Fruit fly (Drosophila melanogaster) whole organism, embryonic: ENCODE results near the gene CG17118.

Source experiments
- CG12155 ChIP-seq: fragments of 200-800 bp; sonication (Bioruptor generic); optimal IDR thresholded peaks from 3 replicates; lab custom pipeline; 2016; ENCODE audit warnings: missing biosample characterization, missing genetic modification characterization
- CG13624 ChIP-seq: fragments of 200-800 bp; sonication (Bioruptor generic); optimal IDR thresholded peaks from 2 replicates; lab custom pipeline; 2016; ENCODE audit warnings: missing biosample characterization, missing genetic modification characterization
- CG15601 ChIP-seq: fragments of 200-800 bp; sonication (Bioruptor generic); optimal IDR thresholded peaks from 3 replicates; lab custom pipeline; 2019; ENCODE audit warnings: missing biosample characterization, mild to moderate bottlenecking, missing genetic modification characterization, moderate library complexity
- CG17186 ChIP-seq: fragments of 200-800 bp; sonication (Bioruptor generic); optimal IDR thresholded peaks from 3 replicates; lab custom pipeline; 2017; ENCODE audit warnings: missing biosample characterization, missing genetic modification reagents, missing genetic modification characterization
- CG1792 ChIP-seq: fragments of 200-800 bp; sonication (Bioruptor generic); optimal IDR thresholded peaks from 2 replicates; lab custom pipeline; 2016; ENCODE audit warnings: missing biosample characterization, missing genetic modification characterization
- CG2129 ChIP-seq: fragments of 200-800 bp; sonication (Bioruptor generic); IDR thresholded peaks from 2 replicates; pipeline ENCODE4 v1.3.6; 2022; ENCODE audit warnings: missing biosample characterization, missing genetic modification characterization; ENCODE audit not compliant: partially characterized antibody
- CG2712 ChIP-seq: fragments of 200-800 bp; optimal IDR thresholded peaks from 3 replicates; lab custom pipeline; 2019; ENCODE audit warnings: missing biosample characterization, mild to moderate bottlenecking, missing genetic modification characterization, moderate library complexity
- CG32532 ChIP-seq: fragments of 200-800 bp; sonication (Bioruptor generic); IDR thresholded peaks from 2 replicates; pipeline ENCODE4 v1.3.6; 2022; ENCODE audit warnings: missing biosample characterization, missing genetic modification characterization
- CG34422 ChIP-seq: fragments of 200-800 bp; sonication (Bioruptor generic); IDR thresholded peaks from 3 replicates; pipeline ENCODE4 v1.3.6; 2022; ENCODE audit warnings: missing biosample characterization, missing genetic modification characterization
- CG3847 ChIP-seq: fragments of 200-800 bp; sonication (Bioruptor generic); IDR thresholded peaks from 2 replicates; pipeline ENCODE4 v1.3.6; 2022; ENCODE audit warnings: missing biosample characterization, missing genetic modification characterization
- CG4820 ChIP-seq: fragments of 200-800 bp; sonication (Bioruptor generic); optimal IDR thresholded peaks from 3 replicates; lab custom pipeline; 2016; ENCODE audit warnings: missing biosample characterization, missing genetic modification characterization
- CG7786 ChIP-seq: fragments of 200-800 bp; sonication (Bioruptor generic); optimal IDR thresholded peaks from 2 replicates; lab custom pipeline; 2016; ENCODE audit warnings: missing biosample characterization, missing genetic modification characterization
- CG8290 ChIP-seq, 3 experiments: fragments of 200-800 bp; sonication (Bioruptor generic); optimal IDR thresholded peaks; 2 replicates each; lab custom pipeline; 2016 to 2019; ENCODE audit warnings: missing biosample characterization in 3 of 3, missing genetic modification characterization in 3 of 3, mild to moderate bottlenecking in 2 of 3, moderate library complexity in 1 of 3
- D ChIP-seq, 2 experiments: fragments of 200-800 bp in 1 of 2; fragments of >200 bp in 1 of 2; sonication (Bioruptor generic) in 1 of 2; optimal IDR thresholded peaks; 2 replicates in 1 of 2; 3 replicates in 1 of 2; lab custom pipeline; 2017; ENCODE audit warnings: mild to moderate bottlenecking in 1 of 2, missing biosample characterization in 1 of 2, missing genetic modification characterization in 1 of 2, missing genetic modification reagents in 1 of 2
- Dip3 ChIP-seq: fragments of 200-800 bp; sonication (Bioruptor generic); optimal IDR thresholded peaks from 3 replicates; lab custom pipeline; 2016; ENCODE audit warnings: missing biosample characterization, missing genetic modification characterization
- Dll ChIP-seq: fragments of 200-800 bp; sonication (Bioruptor generic); IDR thresholded peaks from 4 replicates; pipeline ENCODE4 v1.3.6; 2022; ENCODE audit warnings: missing biosample characterization, missing genetic modification characterization; ENCODE audit not compliant: partially characterized antibody
- E2f1 ChIP-seq: fragments of 200-800 bp; sonication (Bioruptor generic); IDR thresholded peaks from 2 replicates; pipeline ENCODE4 v1.3.6; 2022; ENCODE audit warnings: missing biosample characterization, missing genetic modification characterization
- Fer2 ChIP-seq: fragments of 200-800 bp; sonication (Bioruptor generic); optimal IDR thresholded peaks from 2 replicates; lab custom pipeline; 2018; ENCODE audit warnings: missing biosample characterization, mild to moderate bottlenecking, missing genetic modification characterization, moderate library complexity
- Gsc ChIP-seq: fragments of 200-800 bp; sonication (Bioruptor generic); IDR thresholded peaks from 2 replicates; pipeline ENCODE4 v1.3.6; 2022; ENCODE audit warnings: missing biosample characterization, missing genetic modification characterization
- HLH4C ChIP-seq: fragments of 200-800 bp; sonication (Bioruptor generic); IDR thresholded peaks from 3 replicates; pipeline ENCODE4 v1.3.6; 2022; ENCODE audit warnings: missing biosample characterization, missing genetic modification characterization; ENCODE audit not compliant: partially characterized antibody
- HLHmδ ChIP-seq: fragments of 200-800 bp; sonication (Bioruptor generic); optimal IDR thresholded peaks from 2 replicates; lab custom pipeline; 2018; ENCODE audit warnings: missing biosample characterization, mild to moderate bottlenecking, missing genetic modification characterization, moderate library complexity
- Hr51 ChIP-seq, 2 experiments: fragments of 200-800 bp; sonication (Bioruptor generic); optimal IDR thresholded peaks; 2 replicates in 1 of 2; 3 replicates in 1 of 2; lab custom pipeline; 2016 to 2018; ENCODE audit warnings: missing biosample characterization in 2 of 2, missing genetic modification characterization in 2 of 2, mild to moderate bottlenecking in 1 of 2, moderate library complexity in 1 of 2
- Lhr ChIP-seq: fragments of 200-800 bp; sonication (Bioruptor generic); optimal IDR thresholded peaks from 3 replicates; lab custom pipeline; 2017; ENCODE audit warnings: mild to moderate bottlenecking, missing biosample characterization, missing genetic modification reagents, missing genetic modification characterization
- MESR4 ChIP-seq: fragments of 200-800 bp; sonication (Bioruptor generic); optimal IDR thresholded peaks from 2 replicates; lab custom pipeline; 2018; ENCODE audit warnings: missing biosample characterization, mild to moderate bottlenecking, missing genetic modification characterization, moderate library complexity
- MTF-1 ChIP-seq: fragments of 200-800 bp; sonication (Bioruptor generic); optimal IDR thresholded peaks from 2 replicates; lab custom pipeline; 2018; ENCODE audit warnings: missing biosample characterization, mild to moderate bottlenecking, missing genetic modification characterization, borderline replicate concordance
- Mad ChIP-seq: fragments of 200-800 bp; sonication (Bioruptor generic); optimal IDR thresholded peaks from 2 replicates; lab custom pipeline; 2016; ENCODE audit warnings: missing biosample characterization, missing genetic modification characterization
- NfI ChIP-seq: fragments of 200-800 bp; sonication (Bioruptor generic); optimal IDR thresholded peaks from 3 replicates; lab custom pipeline; 2018; ENCODE audit warnings: missing biosample characterization, mild to moderate bottlenecking, missing genetic modification characterization, moderate library complexity
- PHDP ChIP-seq: fragments of 200-800 bp; sonication (Bioruptor generic); optimal IDR thresholded peaks from 3 replicates; lab custom pipeline; 2018; ENCODE audit warnings: missing biosample characterization, mild to moderate bottlenecking, missing genetic modification characterization, moderate library complexity
- Sin3A ChIP-seq: fragments of >200 bp; optimal IDR thresholded peaks from 2 replicates; lab custom pipeline; 2018
- Six4 ChIP-seq: fragments of 200-800 bp; sonication (Bioruptor generic); optimal IDR thresholded peaks from 2 replicates; lab custom pipeline; 2016; ENCODE audit warnings: missing biosample characterization, missing genetic modification characterization
- Xbp1 ChIP-seq: fragments of 200-800 bp; sonication (Bioruptor generic); optimal IDR thresholded peaks from 3 replicates; lab custom pipeline; 2016; ENCODE audit warnings: missing biosample characterization, mild to moderate bottlenecking, missing genetic modification characterization
- ato ChIP-seq: fragments of 200-800 bp; sonication (Bioruptor generic); IDR thresholded peaks from 2 replicates; pipeline ENCODE4 v1.3.6; 2022; ENCODE audit warnings: missing biosample characterization, missing genetic modification characterization; ENCODE audit not compliant: partially characterized antibody
- bab2 ChIP-seq: fragments of 200-800 bp; sonication (Bioruptor generic); optimal IDR thresholded peaks from 2 replicates; lab custom pipeline; 2016; ENCODE audit warnings: missing biosample characterization, missing genetic modification characterization
- dm ChIP-seq: fragments of 200-800 bp; sonication (Bioruptor generic); optimal IDR thresholded peaks from 3 replicates; lab custom pipeline; 2016; ENCODE audit warnings: missing biosample characterization, missing genetic modification characterization
- dysf ChIP-seq: fragments of 200-800 bp; sonication (Bioruptor generic); IDR thresholded peaks from 3 replicates; pipeline ENCODE4 v1.3.6; 2022; ENCODE audit warnings: missing biosample characterization, missing genetic modification characterization
- exex ChIP-seq: fragments of 200-800 bp; sonication (Bioruptor generic); optimal IDR thresholded peaks from 4 replicates; lab custom pipeline; 2018; ENCODE audit warnings: missing biosample characterization, mild to moderate bottlenecking, missing genetic modification characterization, moderate library complexity
- hbn ChIP-seq: fragments of 200-800 bp; sonication (Bioruptor generic); IDR thresholded peaks from 2 replicates; pipeline ENCODE4 v1.3.6; 2022; ENCODE audit warnings: missing biosample characterization, missing genetic modification characterization; ENCODE audit not compliant: partially characterized antibody
- lilli ChIP-seq: fragments of 200-800 bp; sonication (Bioruptor generic); optimal IDR thresholded peaks from 3 replicates; lab custom pipeline; 2016; ENCODE audit warnings: missing biosample characterization, missing genetic modification characterization
- lola ChIP-seq, 3 experiments: fragments of >200 bp in 2 of 3; fragments of 200-800 bp in 1 of 3; sonication (Bioruptor generic) in 1 of 3; optimal IDR thresholded peaks; 2 replicates each; lab custom pipeline; 2017 to 2019; ENCODE audit warnings: missing biosample characterization in 3 of 3, missing genetic modification characterization in 3 of 3, mild to moderate bottlenecking in 1 of 3, moderate library complexity in 1 of 3
- mam ChIP-seq: fragments of 200-800 bp; sonication (Bioruptor generic); optimal IDR thresholded peaks from 3 replicates; lab custom pipeline; 2016; ENCODE audit warnings: missing biosample characterization, missing genetic modification characterization
- nerfin-2 ChIP-seq: fragments of 200-800 bp; sonication (Bioruptor generic); IDR thresholded peaks from 2 replicates; pipeline ENCODE4 v1.3.6; 2022; ENCODE audit warnings: missing biosample characterization, missing genetic modification characterization; ENCODE audit not compliant: partially characterized antibody
- nmo ChIP-seq: fragments of 200-800 bp; sonication (Bioruptor generic); optimal IDR thresholded peaks from 2 replicates; lab custom pipeline; 2018; ENCODE audit warnings: missing biosample characterization, mild to moderate bottlenecking, missing genetic modification characterization, moderate library complexity
- pum ChIP-seq: fragments of 200-800 bp; sonication (Bioruptor generic); optimal IDR thresholded peaks from 2 replicates; lab custom pipeline; 2016; ENCODE audit warnings: missing biosample characterization, missing genetic modification characterization
- row ChIP-seq: fragments of 200-800 bp; sonication (Bioruptor generic); IDR thresholded peaks from 3 replicates; pipeline ENCODE4 v1.3.6; 2022; ENCODE audit warnings: missing biosample characterization, missing genetic modification characterization
- sob ChIP-seq: fragments of 200-800 bp; sonication (Bioruptor generic); IDR thresholded peaks from 2 replicates; pipeline ENCODE4 v1.3.6; 2022; ENCODE audit warnings: missing biosample characterization, missing genetic modification characterization
- sr ChIP-seq: fragments of 200-800 bp; sonication (Bioruptor generic); IDR thresholded peaks from 3 replicates; pipeline ENCODE4 v1.3.6; 2022; ENCODE audit warnings: missing biosample characterization, missing genetic modification characterization
- vvl ChIP-seq: fragments of 200-800 bp; sonication (Bioruptor generic); IDR thresholded peaks from 2 replicates; pipeline ENCODE4 v1.3.6; 2022; ENCODE audit warnings: missing biosample characterization, missing genetic modification characterization
- zfh2 ChIP-seq: fragments of 200-800 bp; sonication (Bioruptor generic); optimal IDR thresholded peaks from 2 replicates; lab custom pipeline; 2016; ENCODE audit warnings: missing biosample characterization, missing genetic modification characterization

The CG17118 gene

dm6 chr2L:10767597-10768188 is 37.6 kb downstream of the CG17118 start, which contains the start of gene Ubc2 (continued):
- TF ChIP-seq sr (no peak), Dll (GFP tag; lab: Robert Waterston, UW) (peak; percentile 79), pum (GFP tag; lab: Kevin White, UChicago) (peak; percentile 13), Six4 (GFP tag; lab: Kevin White, UChicago) (no peak), nerfin-2 (GFP tag; lab: Robert Waterston, UW) (peak; percentile 77), CG2129 (GFP tag; lab: Robert Waterston, UW) (peak; percentile 34; the same call in 1 of the 2 replicates), ato (GFP tag; lab: Robert Waterston, UW) (peak; percentile 77), CG12155 (peak; percentile 15), CG7786 (GFP tag; lab: Kevin White, UChicago) (peak; percentile 10), CG2712 (tag; lab: Kevin White, UChicago) (peak; percentile 37), Sin3A (lab: Kevin White, UChicago) (peak; percentile 40), HLHmδ (no peak), CG34422 (GFP tag; lab: Robert Waterston, UW) (peak; percentile 46; the same call in 1 of the 3 replicates), nmo (peak; percentile 52), MESR4 (GFP tag; lab: Kevin White, UChicago) (peak; percentile 54), Mad (GFP tag; lab: Kevin White, UChicago) (peak; percentile 22), D (optimal IDR thresholded peaks at IDR 0.05; lab: Kevin White, UChicago) (no peak), D (GFP tag; optimal IDR thresholded peaks at IDR 0.05; lab: Kevin White, UChicago) (no peak), NfI (GFP tag; lab: Kevin White, UChicago) (peak; percentile 11), CG17186 (peak; percentile 78), CG15601 (tag; lab: Kevin White, UChicago) (no peak), Lhr (GFP tag; lab: Kevin White, UChicago) (peak; percentile 48), HLH4C (GFP tag; lab: Robert Waterston, UW) (peak; percentile 83), mam (GFP tag; lab: Kevin White, UChicago) (peak; percentile 43), Xbp1 (GFP tag; lab: Kevin White, UChicago) (peak; percentile 46), CG1792 (GFP tag; lab: Kevin White, UChicago) (no peak), hbn (GFP tag; lab: Robert Waterston, UW) (peak; percentile 69), exex (tag; lab: Kevin White, UChicago) (no peak), CG8290 (GFP tag; optimal IDR thresholded peaks at IDR 0.05; lab: Kevin White, UChicago) (peak; percentile 17), CG8290 (tag; optimal IDR thresholded peaks at IDR 0.05; lab: Kevin White, UChicago) (no peak), dysf (GFP tag; lab: Robert Waterston, UW) (no peak), PHDP (tag; lab: Kevin White, UChicago) (peak; percentile 29), Gsc (no peak), bab2 (GFP tag; lab: Kevin White, UChicago) (peak; percentile 7), Dip3 (GFP tag; lab: Kevin White, UChicago) (peak; percentile 15), lilli (peak; percentile 63), dm (peak; percentile 47), row (GFP tag; lab: Robert Waterston, UW) (peak; percentile 57), CG4820 (GFP tag; lab: Kevin White, UChicago) (no peak), CG13624 (GFP tag; lab: Kevin White, UChicago) (peak; percentile 47), sob (peak; percentile 18; the same call in 1 of the 2 replicates), vvl (GFP tag; lab: Robert Waterston, UW) (peak; percentile 61), CG32532 (GFP tag; lab: Robert Waterston, UW) (peak; percentile 49), lola (GFP tag; optimal IDR thresholded peaks at IDR 0.05; lab: Kevin White, UChicago) (no peak), Fer2 (no peak), Hr51 (GFP tag; optimal IDR thresholded peaks at IDR 0.05; lab: Kevin White, UChicago) (peak in 1 of 2 experiments; percentile 28), zfh2 (GFP tag; lab: Kevin White, UChicago) (peak; percentile 19), MTF-1 (no peak), CG3847 (peak; percentile 40), E2f1 (GFP tag; lab: Robert Waterston, UW) (no peak)
